Worm (Caenorhabditis elegans) whole organism, late embryonic: ENCODE measurements around the gene Y82E9BL.12.
"Not testable (repeated sequence)": the region's sequence is repeated elsewhere in the genome, so short reads cannot be mapped to it uniquely, and the experiment has no call there.

Experiments
- ceh-24 ChIP-seq: sonication (generic microtip); optimal IDR thresholded peaks from 2 replicates; lab custom pipeline; 2016; ENCODE audit warnings: mild to moderate bottlenecking, missing genetic modification characterization, missing compliant biosample characterization
- ceh-30 ChIP-seq: fragments of 150-350 bp; optimal IDR thresholded peaks from 2 replicates; lab custom pipeline; 2014; ENCODE audit warnings: missing biosample characterization, missing genetic modification characterization
- ceh-31 ChIP-seq: sonication (generic microtip); optimal IDR thresholded peaks from 2 replicates; lab custom pipeline; 2016; ENCODE audit warnings: missing genetic modification characterization, missing compliant biosample characterization
- ceh-6 ChIP-seq: fragments of 200-800 bp; sonication (Bioruptor generic); optimal IDR thresholded peaks from 2 replicates; lab custom pipeline; 2018; ENCODE audit warnings: mild to moderate bottlenecking, missing genetic modification characterization, missing compliant biosample characterization
- che-1 ChIP-seq: sonication (generic microtip); optimal IDR thresholded peaks from 2 replicates; lab custom pipeline; 2016; ENCODE audit warnings: mild to moderate bottlenecking, missing genetic modification characterization, missing compliant biosample characterization
- odd-2 ChIP-seq: sonication (generic microtip); optimal IDR thresholded peaks from 2 replicates; lab custom pipeline; 2017; ENCODE audit warnings: antibody characterized with exemption, mild to moderate bottlenecking, missing genetic modification characterization, missing compliant biosample characterization
- tbx-7 ChIP-seq: sonication (generic microtip); optimal IDR thresholded peaks from 2 replicates; lab custom pipeline; 2016; ENCODE audit warnings: missing genotype, missing genetic modification characterization, missing compliant biosample characterization

The Y82E9BL.12 gene

ce11 chrIII:1357973-1358372 lies 49.0 kb downstream of the Y82E9BL.12 start, which contains the start of gene Y82E9BR.8:
Gene Y82E9BR.8 (minus strand): TSS chrIII:1358073.
- TF ChIP-seq ceh-6 (GFP tag; lab: Kevin White, UChicago); ceh-30 (tag; lab: Kevin White, UChicago); odd-2: not testable (repeated sequence)

- TF ChIP-seq ceh-31 (tag; lab: Kevin White, UChicago) (no peak), tbx-7 (tag; lab: Kevin White, UChicago) (no peak), ceh-24 (tag; lab: Kevin White, UChicago) (no peak), che-1 (tag; lab: Kevin White, UChicago) (no peak)
- TF ChIP-seq, all 69 proteins: peak for 0
Measured at ce11 chrIII:1359669-1360068, 50.7 kb downstream of the Y82E9BL.12 start, which contains the start of gene Y82E9BR.9. Gene Y82E9BR.9 (minus strand): TSS chrIII:1359769.
